In the genomic region with DNA sequence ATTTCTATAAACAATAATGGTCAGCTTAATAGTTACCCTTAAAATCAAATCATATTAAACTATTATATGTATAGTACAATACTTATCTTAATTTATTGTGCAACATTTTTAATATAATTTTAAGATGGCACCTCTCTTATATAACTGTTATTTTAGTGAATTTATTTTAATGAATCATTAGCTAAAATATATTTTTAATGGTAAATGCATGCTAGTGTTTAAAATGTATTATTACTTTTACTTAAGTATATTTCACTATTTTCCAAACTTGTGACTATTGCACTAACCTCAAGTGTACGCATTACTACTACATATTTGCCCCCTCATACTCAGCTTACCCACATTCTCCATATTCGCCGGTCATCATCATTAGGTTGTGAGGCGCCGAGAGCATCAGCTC, we compare ENCODE assay signal across 3 fruit fly cellular contexts.
TF ChIP-seq lines count a peak whose summit lies in the region.

No protein-coding gene starts in this region.

TF ChIP-seq in whole organism, adult, 20 proteins besides CTCF, POLR2A, EP300 and RAD21 (continued from another document):
- TF ChIP-seq tj (GFP tag; optimal IDR thresholded peaks at IDR 0.05; lab: Kevin White, UChicago) (peak; percentile 25), CG14711 (tag; optimal IDR thresholded peaks at IDR 0.05; lab: Kevin White, UChicago) (peak; percentile 80)

TF ChIP-seq in whole organism, embryonic, 481 proteins besides CTCF, POLR2A, EP300 and RAD21 (continued from another document and continues in another):
- TF ChIP-seq bowl (GFP tag; IDR thresholded peaks at IDR 0.05; lab: Robert Waterston, UW) (0 out of 2 replicates have a peak, but pooled peaks have one; percentile 6), run (tag; optimal IDR thresholded peaks at IDR 0.05; lab: Kevin White, UChicago) (peak; percentile 89), wek (GFP tag; optimal IDR thresholded peaks at IDR 0.05; lab: Kevin White, UChicago) (no peak), CG12236 (GFP tag; optimal IDR thresholded peaks at IDR 0.05; lab: Kevin White, UChicago) (no peak), CG33557 (GFP tag; optimal IDR thresholded peaks at IDR 0.05; lab: Kevin White, UChicago) (peak; percentile 89), pfk (GFP tag; optimal IDR thresholded peaks at IDR 0.05; lab: Kevin White, UChicago) (no peak), p53 (GFP tag; optimal IDR thresholded peaks at IDR 0.05; lab: Kevin White, UChicago) (no peak), Xbp1 (GFP tag; optimal IDR thresholded peaks at IDR 0.05; lab: Kevin White, UChicago) (peak; percentile 62), eve (GFP tag; optimal IDR thresholded peaks at IDR 0.05; lab: Kevin White, UChicago) (no peak), CG15696 (tag; optimal IDR thresholded peaks at IDR 0.05; lab: Kevin White, UChicago) (peak; percentile 77), ssp (GFP tag; IDR thresholded peaks at IDR 0.05; lab: Robert Waterston, UW) (no peak), pros (GFP tag; optimal IDR thresholded peaks at IDR 0.05; lab: Kevin White, UChicago) (peak; percentile 35), CG12299 (tag; optimal IDR thresholded peaks at IDR 0.05; lab: Kevin White, UChicago) (peak; percentile 74), CG4328 (GFP tag; optimal IDR thresholded peaks at IDR 0.05; lab: Kevin White, UChicago) (peak; percentile 72), CG1529 (GFP tag; optimal IDR thresholded peaks at IDR 0.05; lab: Kevin White, UChicago) (peak; percentile 60), wdn (GFP tag; IDR thresholded peaks at IDR 0.05; lab: Robert Waterston, UW) (no peak), zfh1 (GFP tag; IDR thresholded peaks at IDR 0.05; lab: Robert Waterston, UW) (peak; percentile 46; the same call in 1 of the 3 replicates), CG2712 (tag; optimal IDR thresholded peaks at IDR 0.05; lab: Kevin White, UChicago) (peak; percentile 93), CG4854 (GFP tag; optimal IDR thresholded peaks at IDR 0.05; lab: Kevin White, UChicago) (no peak), NC2α (GFP tag; optimal IDR thresholded peaks at IDR 0.05; lab: Kevin White, UChicago) (no peak), GATAe (GFP tag; conservative IDR thresholded peaks at IDR 0.05; lab: Robert Waterston, UW) (no peak), CG14710 (tag; optimal IDR thresholded peaks at IDR 0.05; lab: Kevin White, UChicago) (peak; percentile 92), Ets97D (GFP tag; optimal IDR thresholded peaks at IDR 0.05; lab: Kevin White, UChicago) (no peak), CG9727 (GFP tag; optimal IDR thresholded peaks at IDR 0.05; lab: Kevin White, UChicago) (peak; percentile 87), dmrt99B (tag; optimal IDR thresholded peaks at IDR 0.05; lab: Kevin White, UChicago) (peak; percentile 92), Usf (GFP tag; optimal IDR thresholded peaks at IDR 0.05; lab: Kevin White, UChicago) (no peak), dpn (GFP tag; optimal IDR thresholded peaks at IDR 0.05; lab: Kevin White, UChicago) (peak in 1 of 2 experiments; percentile 67), CG3163 (GFP tag; optimal IDR thresholded peaks at IDR 0.05; lab: Kevin White, UChicago) (no peak), TFAM (GFP tag; optimal IDR thresholded peaks at IDR 0.05; lab: Kevin White, UChicago) (peak; percentile 12), CG7556 (GFP tag; optimal IDR thresholded peaks at IDR 0.05; lab: Kevin White, UChicago) (peak; percentile 86), CG16779 (GFP tag; IDR thresholded peaks at IDR 0.05; lab: Robert Waterston, UW) (no peak), CG14050 (GFP tag; IDR thresholded peaks at IDR 0.05; lab: Robert Waterston, UW) (no peak; the same call in 2 of the 3 replicates), CG10267 (tag; optimal IDR thresholded peaks at IDR 0.05; lab: Kevin White, UChicago) (peak; percentile 87), chif (GFP tag; optimal IDR thresholded peaks at IDR 0.05; lab: Kevin White, UChicago) (peak in 1 of 2 experiments; percentile 14), bbx (GFP tag; IDR thresholded peaks at IDR 0.05; lab: Robert Waterston, UW; ENCODE audit: partially characterized antibody) (no peak), Lpt (GFP tag; optimal IDR thresholded peaks at IDR 0.05; lab: Kevin White, UChicago) (no peak), Atf6 (GFP tag; IDR thresholded peaks at IDR 0.05; lab: Robert Waterston, UW) (peak; percentile 14; the same call in 1 of the 2 replicates), prd (optimal IDR thresholded peaks at IDR 0.05; lab: Kevin White, UChicago) (no peak), prd (GFP tag; IDR thresholded peaks at IDR 0.05; lab: Robert Waterston, UW) (peak; percentile 5; the same call in 1 of the 3 replicates), kni (GFP tag; optimal IDR thresholded peaks at IDR 0.05; lab: Kevin White, UChicago) (no peak), CG12071 (GFP tag; optimal IDR thresholded peaks at IDR 0.05; lab: Kevin White, UChicago) (no peak), chn (GFP tag; optimal IDR thresholded peaks at IDR 0.05; lab: Kevin White, UChicago) (no peak), Doc3 (GFP tag; IDR thresholded peaks at IDR 0.05; lab: Robert Waterston, UW; ENCODE audit: partially characterized antibody) (no peak), HLH4C (GFP tag; IDR thresholded peaks at IDR 0.05; lab: Robert Waterston, UW; ENCODE audit: partially characterized antibody) (no peak), her (GFP tag; optimal IDR thresholded peaks at IDR 0.05; lab: Kevin White, UChicago) (no peak), CG10147 (GFP tag; optimal IDR thresholded peaks at IDR 0.05; lab: Kevin White, UChicago) (peak; percentile 83), disco-r (GFP tag; optimal IDR thresholded peaks at IDR 0.05; lab: Kevin White, UChicago) (no peak), CG15073 (GFP tag; optimal IDR thresholded peaks at IDR 0.05; lab: Kevin White, UChicago) (no peak), CG3281 (GFP tag; optimal IDR thresholded peaks at IDR 0.05; lab: Kevin White, UChicago) (peak; percentile 84), ttk (GFP tag; IDR thresholded peaks at IDR 0.05; lab: Robert Waterston, UW) (peak; percentile 52; the same call in 1 of the 2 replicates), CG9437 (GFP tag; optimal IDR thresholded peaks at IDR 0.05; lab: Kevin White, UChicago) (peak; percentile 82), CG9797 (GFP tag; optimal IDR thresholded peaks at IDR 0.05; lab: Kevin White, UChicago) (no peak), sim (GFP tag; IDR thresholded peaks at IDR 0.05; lab: Robert Waterston, UW) (0 out of 2 replicates have a peak, but pooled peaks have one; percentile 11), CkIIα-i1 (GFP tag; IDR thresholded peaks at IDR 0.05; lab: Robert Waterston, UW) (no peak), Six4 (GFP tag; optimal IDR thresholded peaks at IDR 0.05; lab: Kevin White, UChicago) (peak; percentile 53), Bgb (GFP tag; IDR thresholded peaks at IDR 0.05; lab: Robert Waterston, UW; ENCODE audit: partially characterized antibody) (no peak), CG12155 (GFP tag; optimal IDR thresholded peaks at IDR 0.05; lab: Kevin White, UChicago) (peak; percentile 46), CG43689 (GFP tag; IDR thresholded peaks at IDR 0.05; lab: Robert Waterston, UW) (no peak), stwl (tag; optimal IDR thresholded peaks at IDR 0.05; lab: Kevin White, UChicago) (no peak), mam (GFP tag; optimal IDR thresholded peaks at IDR 0.05; lab: Kevin White, UChicago) (no peak), Ssrp (tag; optimal IDR thresholded peaks at IDR 0.05; lab: Kevin White, UChicago) (peak; percentile 83)

TF ChIP-seq in whole organism, prepupa, 60 proteins besides CTCF, POLR2A, EP300 and RAD21 (continued from another document):
- TF ChIP-seq CG10669 (GFP tag; optimal IDR thresholded peaks at IDR 0.05; lab: Kevin White, UChicago): peak; percentile 48
- peak; percentile 51 for TF ChIP-seq CG8632 (GFP tag; optimal IDR thresholded peaks at IDR 0.05; lab: Kevin White, UChicago)
- peak; percentile 54 for TF ChIP-seq CG3919 (GFP tag; optimal IDR thresholded peaks at IDR 0.05; lab: Kevin White, UChicago)
- no peak for TF ChIP-seq Blimp-1 (GFP tag; optimal IDR thresholded peaks at IDR 0.05; lab: Kevin White, UChicago)
- TF ChIP-seq salr (GFP tag; optimal IDR thresholded peaks at IDR 0.05; lab: Kevin White, UChicago): peak in 1 of 2 experiments; percentile 75
- peak; percentile 45 for TF ChIP-seq fd59A (GFP tag; optimal IDR thresholded peaks at IDR 0.05; lab: Kevin White, UChicago)
- TF ChIP-seq Lpt (GFP tag; optimal IDR thresholded peaks at IDR 0.05; lab: Kevin White, UChicago): peak; percentile 31
- no peak for TF ChIP-seq dac (GFP tag; optimal IDR thresholded peaks at IDR 0.05; lab: Kevin White, UChicago)
- TF ChIP-seq Gug (GFP tag; IDR thresholded peaks at IDR 0.05; lab: Robert Waterston, UW): peak; percentile 49
- no peak for TF ChIP-seq Hr39 (GFP tag; optimal IDR thresholded peaks at IDR 0.05; lab: Kevin White, UChicago)
- peak; percentile 49 for TF ChIP-seq CG9139 (GFP tag; optimal IDR thresholded peaks at IDR 0.05; lab: Kevin White, UChicago)
- peak; percentile 15 for TF ChIP-seq CG16779 (tag; optimal IDR thresholded peaks at IDR 0.05; lab: Kevin White, UChicago)
- peak; percentile 15 for TF ChIP-seq CG7368 (GFP tag; optimal IDR thresholded peaks at IDR 0.05; lab: Kevin White, UChicago)
- peak; percentile 56 for TF ChIP-seq spab (GFP tag; optimal IDR thresholded peaks at IDR 0.05; lab: Kevin White, UChicago)
- no peak for TF ChIP-seq fd85E (GFP tag; optimal IDR thresholded peaks at IDR 0.05; lab: Kevin White, UChicago)
- peak; percentile 43 to 77 for TF ChIP-seq ss (GFP tag; optimal IDR thresholded peaks at IDR 0.05; lab: Kevin White, UChicago)
- TF ChIP-seq CG4318 (GFP tag; optimal IDR thresholded peaks at IDR 0.05; lab: Kevin White, UChicago): no peak
- TF ChIP-seq CG1621 (tag; optimal IDR thresholded peaks at IDR 0.05; lab: Kevin White, UChicago): no peak
- TF ChIP-seq acj6 (GFP tag; optimal IDR thresholded peaks at IDR 0.05; lab: Kevin White, UChicago): peak; percentile 54
- peak; percentile 68 for TF ChIP-seq achi (GFP tag; optimal IDR thresholded peaks at IDR 0.05; lab: Kevin White, UChicago)
- no peak for TF ChIP-seq lz (GFP tag; optimal IDR thresholded peaks at IDR 0.05; lab: Kevin White, UChicago)
- no peak for TF ChIP-seq Sox15 (GFP tag; optimal IDR thresholded peaks at IDR 0.05; lab: Kevin White, UChicago)
- TF ChIP-seq CG6792 (GFP tag; optimal IDR thresholded peaks at IDR 0.05; lab: Kevin White, UChicago): peak; percentile 25
- TF ChIP-seq CG15336 (GFP tag; IDR thresholded peaks at IDR 0.05; lab: Robert Waterston, UW): peak; percentile 87
- TF ChIP-seq CG6854 (GFP tag; optimal IDR thresholded peaks at IDR 0.05; lab: Kevin White, UChicago): no peak
- TF ChIP-seq dsx (GFP tag; optimal IDR thresholded peaks at IDR 0.05; lab: Kevin White, UChicago; ENCODE audit: poor library complexity, severe bottlenecking): peak; percentile 87
- TF ChIP-seq CG11294 (GFP tag; IDR thresholded peaks at IDR 0.05; lab: Robert Waterston, UW): peak; percentile 12; the same call in 1 of the 2 replicates
- no peak for TF ChIP-seq CG8319 (GFP tag; optimal IDR thresholded peaks at IDR 0.05; lab: Kevin White, UChicago)
- TF ChIP-seq OdsH (GFP tag; optimal IDR thresholded peaks at IDR 0.05; lab: Kevin White, UChicago): peak; percentile 54
- TF ChIP-seq esn (GFP tag; optimal IDR thresholded peaks at IDR 0.05; lab: Kevin White, UChicago): peak; percentile 42
- TF ChIP-seq Eip93F (GFP tag; optimal IDR thresholded peaks at IDR 0.05; lab: Kevin White, UChicago): no peak
- no peak for TF ChIP-seq CG11902 (GFP tag; optimal IDR thresholded peaks at IDR 0.05; lab: Kevin White, UChicago)
- TF ChIP-seq Eip75B (GFP tag; optimal IDR thresholded peaks at IDR 0.05; lab: Kevin White, UChicago): no peak
- peak; percentile 87 for TF ChIP-seq CG8119 (GFP tag; IDR thresholded peaks at IDR 0.05; lab: Robert Waterston, UW)
- TF ChIP-seq Ets21C (GFP tag; optimal IDR thresholded peaks at IDR 0.05; lab: Kevin White, UChicago): no peak
- peak; percentile 82 for TF ChIP-seq CG3032 (tag; optimal IDR thresholded peaks at IDR 0.05; lab: Kevin White, UChicago)
- TF ChIP-seq CG32006 (GFP tag; optimal IDR thresholded peaks at IDR 0.05; lab: Kevin White, UChicago): peak; percentile 75
- peak; percentile 52 for TF ChIP-seq CG34406 (GFP tag; optimal IDR thresholded peaks at IDR 0.05; lab: Kevin White, UChicago)
- TF ChIP-seq eg (GFP tag; IDR thresholded peaks at IDR 0.05; lab: Robert Waterston, UW): peak; percentile 73
- TF ChIP-seq pdm3 (GFP tag; optimal IDR thresholded peaks at IDR 0.05; lab: Kevin White, UChicago): peak; percentile 40
- TF ChIP-seq Smox (GFP tag; optimal IDR thresholded peaks at IDR 0.05; lab: Kevin White, UChicago): no peak
TF ChIP-seq in whole organism, prepupa: peak in this region for 36.
